Fruit fly (Drosophila melanogaster): ENCODE results near the gene Spag1.
A peak's percentile ranks its signal among the peaks of the same experiment; 100 is the strongest.

Spag1 gene

DNA sequence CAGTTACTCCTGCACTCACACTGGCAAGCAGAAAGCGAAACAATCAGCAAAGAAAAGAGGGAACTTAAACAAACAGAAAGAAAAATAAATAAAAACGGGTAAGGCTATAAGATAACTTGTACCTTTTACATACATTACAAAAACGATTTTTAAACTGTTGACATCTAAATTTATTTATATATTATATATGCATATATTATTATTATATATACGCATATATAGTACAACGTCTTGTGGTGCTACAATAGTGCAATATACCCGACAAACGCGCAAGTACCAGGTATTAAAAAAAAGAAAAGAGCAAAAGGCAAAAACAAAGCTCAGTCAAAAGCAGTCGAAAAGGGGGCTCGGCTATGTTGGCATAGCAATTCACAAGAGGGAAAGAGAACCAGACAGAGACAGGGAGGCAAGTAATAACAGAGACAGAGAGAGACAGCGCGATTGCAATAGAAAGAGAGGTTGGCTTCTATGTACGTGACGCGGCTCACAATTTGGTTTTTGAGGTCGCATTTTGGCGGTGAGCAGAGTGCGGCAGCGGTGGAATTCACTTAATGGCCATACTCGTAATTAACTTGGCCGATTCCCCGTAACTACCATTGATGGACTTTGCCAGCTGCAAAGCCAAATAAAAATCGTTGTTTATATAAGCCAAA lies 6.5 kb downstream of the Spag1 start (continued):
- TF ChIP-seq Camta (GFP tag; optimal IDR thresholded peaks at IDR 0.05): peak; percentile 16
- TF ChIP-seq CG6654 (GFP tag; optimal IDR thresholded peaks at IDR 0.05): no peak
- peak; percentile 53; the same call in 1 of the 2 replicates for TF ChIP-seq CG32767 (GFP tag; IDR thresholded peaks at IDR 0.05)
- peak; percentile 26 for TF ChIP-seq CG10274 (GFP tag; optimal IDR thresholded peaks at IDR 0.05)
- peak; percentile 86 for TF ChIP-seq nmo (GFP tag; optimal IDR thresholded peaks at IDR 0.05)
- peak; percentile 84 for TF ChIP-seq CG14441 (GFP tag; IDR thresholded peaks at IDR 0.05)
- peak; percentile 67 for TF ChIP-seq CG17385 (GFP tag; optimal IDR thresholded peaks at IDR 0.05)
- no peak for TF ChIP-seq insv (GFP tag; optimal IDR thresholded peaks at IDR 0.05)
- peak; percentile 81 for TF ChIP-seq Sox100B (GFP tag; optimal IDR thresholded peaks at IDR 0.05)
- TF ChIP-seq CG9876 (GFP tag; optimal IDR thresholded peaks at IDR 0.05): no peak
- 0 out of 2 replicates have a peak, but pooled peaks have one; percentile 24 for TF ChIP-seq CG43689 (GFP tag; IDR thresholded peaks at IDR 0.05)
- peak; percentile 84 for TF ChIP-seq D19A (tag; optimal IDR thresholded peaks at IDR 0.05)
- TF ChIP-seq p53 (GFP tag; optimal IDR thresholded peaks at IDR 0.05): no peak
- TF ChIP-seq lab (GFP tag; optimal IDR thresholded peaks at IDR 0.05): peak; percentile 85
- no peak for TF ChIP-seq Doc3 (GFP tag; IDR thresholded peaks at IDR 0.05; ENCODE audit: partially characterized antibody)
- peak in 1 of 3 experiments; percentile 23 for TF ChIP-seq Stat92E (GFP tag; optimal IDR thresholded peaks at IDR 0.05)
- peak; percentile 94 for TF ChIP-seq vvl (GFP tag; IDR thresholded peaks at IDR 0.05)
- peak; percentile 90 for TF ChIP-seq Ptx1 (GFP tag; IDR thresholded peaks at IDR 0.05)
- peak; percentile 32; the same call in 1 of the 2 replicates for TF ChIP-seq al (GFP tag; IDR thresholded peaks at IDR 0.05)
- peak in 1 of 2 experiments; percentile 47 for TF ChIP-seq Hr78 (GFP tag; optimal IDR thresholded peaks at IDR 0.05)
- peak; percentile 60 for TF ChIP-seq tin (GFP tag; optimal IDR thresholded peaks at IDR 0.05)
- no peak for TF ChIP-seq BEAF-32 (GFP tag; optimal IDR thresholded peaks at IDR 0.05)
- TF ChIP-seq CG16815 (GFP tag; optimal IDR thresholded peaks at IDR 0.05): peak; percentile 20
- no peak for TF ChIP-seq CG42726 (GFP tag; IDR thresholded peaks at IDR 0.05; ENCODE audit: partially characterized antibody)
- peak; percentile 86 for TF ChIP-seq ken (GFP tag; IDR thresholded peaks at IDR 0.05)
- no peak for TF ChIP-seq CrebB (tag; optimal IDR thresholded peaks at IDR 0.05)
- peak; percentile 66 for TF ChIP-seq caup (GFP tag; optimal IDR thresholded peaks at IDR 0.05; ENCODE audit: severe bottlenecking)
- TF ChIP-seq CG4328 (GFP tag; optimal IDR thresholded peaks at IDR 0.05): no peak
- no peak for TF ChIP-seq dan (GFP tag; IDR thresholded peaks at IDR 0.05)
- TF ChIP-seq trem (tag; optimal IDR thresholded peaks at IDR 0.05): peak; percentile 59
- no peak for TF ChIP-seq CG1603 (tag; optimal IDR thresholded peaks at IDR 0.05)
- no peak for TF ChIP-seq NK7.1 (GFP tag; optimal IDR thresholded peaks at IDR 0.05)
- TF ChIP-seq TFAM (GFP tag; optimal IDR thresholded peaks at IDR 0.05): no peak
- TF ChIP-seq CG11456 (GFP tag; IDR thresholded peaks at IDR 0.05): peak; percentile 69; the same call in 2 of the 3 replicates
- TF ChIP-seq YL-1 (GFP tag; optimal IDR thresholded peaks at IDR 0.05): peak; percentile 12
- TF ChIP-seq zf30C (GFP tag; optimal IDR thresholded peaks at IDR 0.05): no peak
- TF ChIP-seq CG13894 (tag; optimal IDR thresholded peaks at IDR 0.05): no peak
- no peak for TF ChIP-seq lilli (GFP tag; optimal IDR thresholded peaks at IDR 0.05)
- no peak for TF ChIP-seq Bdp1 (GFP tag; optimal IDR thresholded peaks at IDR 0.05)
- TF ChIP-seq pum (GFP tag; optimal IDR thresholded peaks at IDR 0.05): no peak
- no peak for TF ChIP-seq sna (GFP tag; IDR thresholded peaks at IDR 0.05; ENCODE audit: partially characterized antibody)
- TF ChIP-seq Hr51 (GFP tag; optimal IDR thresholded peaks at IDR 0.05): peak in 1 of 2 experiments; percentile 90
- TF ChIP-seq Atf-2 (GFP tag; optimal IDR thresholded peaks at IDR 0.05): no peak
- TF ChIP-seq CG4617 (GFP tag; optimal IDR thresholded peaks at IDR 0.05; ENCODE audit: borderline replicate concordance): peak; percentile 19
- no peak for TF ChIP-seq CG17912 (GFP tag; optimal IDR thresholded peaks at IDR 0.05)
- peak; percentile 50 for TF ChIP-seq CG10147 (GFP tag; optimal IDR thresholded peaks at IDR 0.05)
- TF ChIP-seq HLHmδ (GFP tag; optimal IDR thresholded peaks at IDR 0.05): no peak
- TF ChIP-seq cg (GFP tag; optimal IDR thresholded peaks at IDR 0.05): peak; percentile 3
